Fruit fly (Drosophila melanogaster): ENCODE data around the gene Diap1.

The Diap1 gene

dm6 chr3L:16037048-16037477 is 13.8 kb downstream of the Diap1 start (continued):
- TF ChIP-seq rib (GFP tag; IDR thresholded peaks at IDR 0.05) (peak; percentile 29), Bdp1 (GFP tag; optimal IDR thresholded peaks at IDR 0.05) (peak; percentile 56), dpn (GFP tag; optimal IDR thresholded peaks at IDR 0.05) (peak; percentile 77 to 83), ara (GFP tag; IDR thresholded peaks at IDR 0.05) (peak; percentile 62; the same call in 1 of the 2 replicates), CG11695 (GFP tag; IDR thresholded peaks at IDR 0.05) (peak; percentile 76), ab (GFP tag; optimal IDR thresholded peaks at IDR 0.05) (no peak), mirr (GFP tag; optimal IDR thresholded peaks at IDR 0.05) (no peak), Eip74EF (GFP tag; optimal IDR thresholded peaks at IDR 0.05) (peak in 1 of 2 experiments; percentile 65), CG1792 (GFP tag; optimal IDR thresholded peaks at IDR 0.05) (peak; percentile 68), al (GFP tag; IDR thresholded peaks at IDR 0.05) (peak; percentile 37; the same call in 1 of the 2 replicates), Adf1 (GFP tag; IDR thresholded peaks at IDR 0.05) (peak; percentile 53), slou (GFP tag; optimal IDR thresholded peaks at IDR 0.05) (peak; percentile 67), cad (GFP tag; optimal IDR thresholded peaks at IDR 0.05) (no peak), salm (tag; optimal IDR thresholded peaks at IDR 0.05) (peak; percentile 46), fu2 (GFP tag; optimal IDR thresholded peaks at IDR 0.05) (peak; percentile 73), btn (GFP tag; optimal IDR thresholded peaks at IDR 0.05) (peak; percentile 65), CG3995 (GFP tag; optimal IDR thresholded peaks at IDR 0.05) (peak; percentile 6), knrl (GFP tag; IDR thresholded peaks at IDR 0.05; ENCODE audit: partially characterized antibody) (peak; percentile 68), Stat92E (GFP tag; optimal IDR thresholded peaks at IDR 0.05) (peak in 1 of 3 experiments; percentile 17), ATbp (GFP tag; optimal IDR thresholded peaks at IDR 0.05) (peak; percentile 63), H2.0 (GFP tag; IDR thresholded peaks at IDR 0.05) (peak; percentile 81), nom (GFP tag; optimal IDR thresholded peaks at IDR 0.05) (peak; percentile 4), stc (GFP tag; IDR thresholded peaks at IDR 0.05) (peak; percentile 78), CG8765 (GFP tag; IDR thresholded peaks at IDR 0.05) (no peak), Atf-2 (GFP tag; optimal IDR thresholded peaks at IDR 0.05) (peak; percentile 57), NFAT (GFP tag; IDR thresholded peaks at IDR 0.05) (peak; percentile 85), CG9727 (GFP tag; optimal IDR thresholded peaks at IDR 0.05) (peak; percentile 66), shn (GFP tag; optimal IDR thresholded peaks at IDR 0.05) (peak; percentile 67), Dad (GFP tag; optimal IDR thresholded peaks at IDR 0.05) (peak; percentile 73), Blimp-1 (GFP tag; optimal IDR thresholded peaks at IDR 0.05) (peak; percentile 70), Dip3 (GFP tag; optimal IDR thresholded peaks at IDR 0.05) (peak; percentile 59), tll (GFP tag; optimal IDR thresholded peaks at IDR 0.05) (peak in 1 of 2 experiments; percentile 19), CG30431 (GFP tag; optimal IDR thresholded peaks at IDR 0.05) (peak; percentile 55), CG18262 (tag; optimal IDR thresholded peaks at IDR 0.05) (peak; percentile 72), sqz (GFP tag; optimal IDR thresholded peaks at IDR 0.05) (no peak), hth (optimal IDR thresholded peaks at IDR 0.05) (no peak), H15 (GFP tag; IDR thresholded peaks at IDR 0.05) (peak; percentile 64; the same call in 1 of the 3 replicates), MTF-1 (GFP tag; optimal IDR thresholded peaks at IDR 0.05; ENCODE audit: borderline replicate concordance) (no peak), Nf-YB (GFP tag; optimal IDR thresholded peaks at IDR 0.05) (peak; percentile 48), ERR (GFP tag; optimal IDR thresholded peaks at IDR 0.05) (peak; percentile 53), CG15479 (GFP tag; optimal IDR thresholded peaks at IDR 0.05) (no peak), stwl (tag; optimal IDR thresholded peaks at IDR 0.05) (peak; percentile 86), CG6813 (GFP tag; optimal IDR thresholded peaks at IDR 0.05) (peak; percentile 70), hb (GFP tag; IDR thresholded peaks at IDR 0.05; ENCODE audit: partially characterized antibody) (peak; percentile 45; the same call in 1 of the 3 replicates), Myb (GFP tag; optimal IDR thresholded peaks at IDR 0.05) (peak; percentile 100), CG12071 (GFP tag; optimal IDR thresholded peaks at IDR 0.05) (peak; percentile 81), kah (GFP tag; optimal IDR thresholded peaks at IDR 0.05) (peak; percentile 12), CG2712 (tag; optimal IDR thresholded peaks at IDR 0.05) (peak; percentile 82), Dp (GFP tag; optimal IDR thresholded peaks at IDR 0.05) (peak; percentile 62), CG17912 (GFP tag; optimal IDR thresholded peaks at IDR 0.05) (peak; percentile 14)
